Worm (Caenorhabditis elegans) whole organism, early embryonic: ENCODE results near the gene srw-102.
A peak's percentile ranks its signal among the peaks of the same experiment; 100 is the strongest.

Experiments
- B0310.2 ChIP-seq: sonication (generic microtip); optimal IDR thresholded peaks from 2 replicates; lab custom pipeline; 2016; ENCODE audit warnings: mild to moderate bottlenecking, missing genetic modification characterization, missing compliant biosample characterization
- F13C5.2 ChIP-seq: sonication (generic microtip); optimal IDR thresholded peaks from 2 replicates; lab custom pipeline; 2017; ENCODE audit warnings: mild to moderate bottlenecking, missing genetic modification characterization, inconsistent platforms, missing compliant biosample characterization
- aly-1 ChIP-seq: sonication (generic microtip); optimal IDR thresholded peaks from 2 replicates; lab custom pipeline; 2016; ENCODE audit warnings: missing genetic modification characterization, missing compliant biosample characterization
- ama-1 ChIP-seq: fragments of 150-350 bp; optimal IDR thresholded peaks from 2 replicates; lab custom pipeline; 2014
- ceh-13 ChIP-seq: fragments of 200-800 bp; sonication (Bioruptor generic); optimal IDR thresholded peaks from 2 replicates; lab custom pipeline; 2018; ENCODE audit warnings: mild to moderate bottlenecking, missing genetic modification characterization, missing compliant biosample characterization
- ceh-36 ChIP-seq: sonication (generic microtip); optimal IDR thresholded peaks from 2 replicates; lab custom pipeline; 2016; ENCODE audit warnings: missing genetic modification characterization, inconsistent platforms, missing compliant biosample characterization
- ets-7 ChIP-seq: sonication (generic microtip); optimal IDR thresholded peaks from 2 replicates; lab custom pipeline; 2016; ENCODE audit warnings: missing genotype, missing genetic modification characterization, missing compliant biosample characterization
- flt-1 ChIP-seq: fragments of 200-800 bp; sonication (Bioruptor generic); IDR thresholded peaks from 2 replicates; pipeline ENCODE4 v1.3.6; 2022; ENCODE audit warnings: missing genetic modification characterization, missing compliant biosample characterization
- hmbx-1 ChIP-seq: sonication (generic microtip); optimal IDR thresholded peaks from 2 replicates; lab custom pipeline; 2016; ENCODE audit warnings: mild to moderate bottlenecking, missing genetic modification characterization, missing compliant biosample characterization
- hmg-4 ChIP-seq: fragments of 200-800 bp; sonication (Bioruptor generic); optimal IDR thresholded peaks from 2 replicates; lab custom pipeline; 2018; ENCODE audit warnings: mild to moderate bottlenecking, missing genetic modification characterization, missing compliant biosample characterization
- hnd-1 ChIP-seq: sonication (generic microtip); optimal IDR thresholded peaks from 2 replicates; lab custom pipeline; 2016; ENCODE audit warnings: missing genetic modification characterization, missing compliant biosample characterization
- pes-1 ChIP-seq: fragments of 200-800 bp; sonication (Bioruptor generic); IDR thresholded peaks from 2 replicates; pipeline ENCODE4 v1.3.6; 2022; ENCODE audit warnings: missing genetic modification reagents, missing genetic modification characterization, missing compliant biosample characterization
- scrt-1 ChIP-seq: fragments of 200-800 bp; sonication (Bioruptor generic); IDR thresholded peaks from 2 replicates; pipeline ENCODE4 v1.3.6; 2022; ENCODE audit warnings: missing genetic modification characterization, missing compliant biosample characterization
- sea-1 ChIP-seq: fragments of 200-800 bp; sonication (Bioruptor generic); conservative IDR thresholded peaks from 2 replicates; pipeline ENCODE4 v1.3.6; 2022; ENCODE audit warnings: missing genetic modification characterization, missing compliant biosample characterization
- tbx-11 ChIP-seq: fragments of 200-800 bp; sonication (Bioruptor generic); IDR thresholded peaks from 2 replicates; pipeline ENCODE4 v1.3.6; 2022; ENCODE audit warnings: missing genetic modification characterization, missing compliant biosample characterization
- tbx-37 ChIP-seq: fragments of 200-800 bp; sonication (Bioruptor generic); conservative IDR thresholded peaks from 2 replicates; pipeline ENCODE4 v1.3.6; 2022; ENCODE audit warnings: missing genetic modification reagents, missing genetic modification characterization, missing compliant biosample characterization
- tra-4 ChIP-seq: sonication (generic microtip); optimal IDR thresholded peaks from 2 replicates; lab custom pipeline; 2017; ENCODE audit warnings: missing genetic modification characterization, missing compliant biosample characterization

The srw-102 gene

ce11 chrV:1725353-1725752, 5.3 kb downstream of the srw-102 start, which contains the start of gene sri-27:
sri-27 (plus strand) TSS chrV:1725653.
- no peak for TF ChIP-seq F13C5.2 (tag; lab: Kevin White, UChicago)
- no peak for TF ChIP-seq scrt-1 (GFP tag; lab: Robert Waterston, UW)
- no peak for TF ChIP-seq ceh-36 (tag; lab: Kevin White, UChicago)
- TF ChIP-seq ceh-13 (GFP tag; lab: Kevin White, UChicago), result no peak

DNA sequence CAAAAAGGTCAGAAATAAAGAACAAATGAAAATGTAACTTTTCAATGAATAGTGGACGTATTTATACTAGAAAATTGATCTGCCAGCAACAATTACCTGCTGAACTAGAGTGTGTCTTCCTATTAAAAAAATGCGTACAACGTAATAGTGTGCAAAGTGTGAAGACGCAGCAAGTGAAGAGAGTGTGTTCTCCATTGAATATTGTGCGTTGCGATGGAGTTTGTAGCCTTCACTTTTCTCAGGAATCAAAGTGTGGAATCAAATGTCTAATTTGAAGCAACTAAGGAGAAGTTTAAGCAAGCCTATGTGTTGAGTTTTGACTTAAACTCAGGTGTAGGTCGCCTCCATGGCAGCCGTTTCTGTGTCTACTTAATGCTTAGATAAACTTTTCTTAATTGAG, 11.9 kb downstream of the srw-102 start, which contains the start of gene gst-21:
Gene gst-21, minus strand, starts transcription at position 101 of the 400 bp plus-strand sequence.
- no peak for TF ChIP-seq tra-4
- no peak for TF ChIP-seq scrt-1 (GFP tag; lab: Robert Waterston, UW)
- no peak for TF ChIP-seq pes-1
- TF ChIP-seq aly-1 (tag; lab: Kevin White, UChicago), result no peak
- no peak for TF ChIP-seq tbx-37
- no peak for TF ChIP-seq sea-1 (GFP tag; lab: Robert Waterston, UW)
- TF ChIP-seq tbx-11, result no peak
- TF ChIP-seq ceh-13 (GFP tag; lab: Kevin White, UChicago), result no peak
- TF ChIP-seq hmbx-1 (tag; lab: Kevin White, UChicago), result no peak
- no peak for TF ChIP-seq B0310.2 (tag; lab: Kevin White, UChicago)

DNA sequence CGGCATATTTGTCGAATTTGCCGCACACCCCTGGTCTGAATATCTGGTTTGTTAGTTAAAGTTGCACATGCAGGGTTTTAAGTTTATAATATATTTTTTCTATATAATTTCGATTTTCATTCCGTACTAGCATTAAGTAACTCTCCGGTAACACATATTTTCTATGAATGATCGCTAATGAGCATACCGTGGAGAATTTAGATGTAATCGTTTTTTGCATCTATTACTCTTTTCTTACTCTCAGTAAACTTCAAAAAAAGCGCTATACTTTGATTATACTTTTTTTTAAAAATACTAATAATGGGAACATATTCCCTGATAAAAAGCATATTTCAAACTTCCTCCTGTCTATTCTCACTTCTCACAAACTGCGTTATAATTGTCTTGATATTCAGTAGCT, 14.5 kb downstream of the srw-102 start, which contains the start of gene str-160:
Gene str-160, plus strand, starts transcription at position 301 of the 400 bp plus-strand sequence.
- TF ChIP-seq hmg-4, result no peak
- TF ChIP-seq B0310.2 (tag; lab: Kevin White, UChicago), result no peak
- no peak for TF ChIP-seq aly-1 (tag; lab: Kevin White, UChicago)
- no peak for TF ChIP-seq pes-1
- TF ChIP-seq tra-4, result no peak
- no peak for TF ChIP-seq ceh-13 (GFP tag; lab: Kevin White, UChicago)
- TF ChIP-seq tbx-37, result no peak
- TF ChIP-seq tbx-11, result no peak
- no peak for TF ChIP-seq flt-1 (GFP tag; lab: Robert Waterston, UW)
- TF ChIP-seq F13C5.2 (tag; lab: Kevin White, UChicago), result no peak
- TF ChIP-seq hmbx-1 (tag; lab: Kevin White, UChicago), result no peak

ce11 chrV:1741074-1741473, 21.0 kb downstream of the srw-102 start, which contains the start of gene srab-25:
srab-25 (minus strand) TSS chrV:1741174.
- no peak for TF ChIP-seq tbx-11
- TF ChIP-seq hmbx-1 (tag; lab: Kevin White, UChicago), result no peak
- no peak for TF ChIP-seq flt-1 (GFP tag; lab: Robert Waterston, UW)
- no peak for TF ChIP-seq tra-4
- TF ChIP-seq ama-1 (lab: Kevin White, UChicago), result no peak
- no peak for TF ChIP-seq hmg-4
- no peak for TF ChIP-seq tbx-37
- TF ChIP-seq ets-7 (tag; lab: Kevin White, UChicago), result no peak
- no peak for TF ChIP-seq aly-1 (tag; lab: Kevin White, UChicago)
- TF ChIP-seq scrt-1 (GFP tag; lab: Robert Waterston, UW), result no peak
- TF ChIP-seq ceh-13 (GFP tag; lab: Kevin White, UChicago), result no peak
- TF ChIP-seq B0310.2 (tag; lab: Kevin White, UChicago), result no peak
- no peak for TF ChIP-seq ceh-36 (tag; lab: Kevin White, UChicago)
- TF ChIP-seq F13C5.2 (tag; lab: Kevin White, UChicago), result no peak
- no peak for TF ChIP-seq hnd-1 (tag; lab: Kevin White, UChicago)

DNA sequence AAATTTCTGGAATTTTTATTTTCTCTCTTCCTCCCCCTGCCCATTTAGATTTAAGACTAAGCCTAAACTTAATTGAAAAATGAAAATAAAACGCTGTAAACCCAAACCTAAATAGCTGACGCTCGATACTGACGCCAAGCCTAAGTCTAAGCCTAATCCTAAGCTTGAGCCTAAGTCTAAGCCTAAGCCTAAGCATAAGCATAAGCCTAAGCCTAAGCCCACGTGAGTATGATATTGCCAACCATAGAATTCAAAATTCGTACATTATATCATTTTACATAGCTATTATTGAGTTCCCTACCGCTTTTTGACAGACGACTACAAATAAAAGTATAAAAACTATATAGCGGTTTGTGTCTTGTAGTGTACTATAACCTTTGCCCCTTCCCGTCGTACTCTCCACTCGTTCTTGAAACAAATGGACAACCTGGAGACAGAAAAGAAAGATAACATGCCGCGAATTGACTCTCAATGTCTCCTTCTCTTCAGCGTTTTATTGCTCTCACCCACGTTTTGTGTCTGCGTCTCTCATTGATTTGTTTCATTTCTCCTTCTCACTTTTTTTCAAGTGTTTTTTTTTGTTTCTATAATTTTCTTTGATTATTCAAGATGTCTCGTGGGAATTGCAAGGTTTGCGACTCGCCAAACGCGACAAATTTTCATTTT, 23.3 kb downstream of the srw-102 start, which contains the start of gene nhr-256:
Gene nhr-256, plus strand, starts transcription at position 567 of the 666 bp plus-strand sequence.
- no peak for TF ChIP-seq pes-1
- no peak for TF ChIP-seq hnd-1 (tag; lab: Kevin White, UChicago)
- no peak for TF ChIP-seq B0310.2 (tag; lab: Kevin White, UChicago)
- no peak for TF ChIP-seq sea-1 (GFP tag; lab: Robert Waterston, UW)
- no peak for TF ChIP-seq aly-1 (tag; lab: Kevin White, UChicago)
- peak; percentile 38 for TF ChIP-seq ceh-36 (tag; lab: Kevin White, UChicago)

DNA sequence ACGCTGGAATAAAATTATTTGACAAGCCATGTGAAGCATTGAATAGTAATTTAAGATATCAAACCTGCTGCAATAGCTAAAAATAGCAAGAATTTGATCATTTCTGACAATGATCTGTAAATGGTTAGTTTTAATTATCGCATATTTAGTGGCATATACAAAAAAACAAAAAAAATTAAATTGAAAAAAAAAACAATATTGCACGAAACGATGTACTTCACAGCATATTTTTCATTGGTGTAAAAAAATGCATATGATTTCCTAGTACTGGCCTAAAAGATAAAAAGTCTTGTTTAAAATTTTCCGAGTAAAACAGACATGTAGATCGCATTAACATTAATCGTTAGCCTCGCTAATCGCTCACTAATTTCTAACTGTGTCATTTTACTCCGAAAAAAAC, 29.0 kb downstream of the srw-102 start, which contains the start of gene ZK697.8:
Gene ZK697.8, minus strand, starts transcription at position 101 of the 400 bp plus-strand sequence.
- TF ChIP-seq hmg-4, result no peak

ce11 chrV:1751449-1751848, 31.4 kb downstream of the srw-102 start, which contains the start of gene srh-199:
srh-199 (minus strand) TSS chrV:1751549.
- TF ChIP-seq hmg-4, result no peak

DNA sequence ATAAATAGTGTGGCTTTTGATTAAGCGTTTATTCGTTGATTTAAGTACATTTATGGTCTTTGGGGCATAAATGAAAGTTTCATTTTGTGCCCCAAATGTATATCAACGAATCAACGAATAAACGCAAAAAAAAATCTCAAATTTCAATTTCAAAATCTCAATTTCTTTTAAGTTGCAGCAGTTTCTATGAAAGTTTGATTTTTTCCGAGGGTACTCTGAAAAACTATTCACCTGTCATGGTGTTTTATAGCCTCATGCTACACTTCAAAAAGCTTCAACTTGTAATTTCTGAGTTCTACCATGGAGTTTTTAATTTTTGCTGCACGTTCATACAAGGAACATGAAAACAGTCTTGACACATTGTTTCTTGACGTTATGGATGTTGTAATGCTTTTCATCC, 32.5 kb downstream of the srw-102 start, which contains the start of gene ZK697.1:
Gene ZK697.1, plus strand, starts transcription at position 301 of the 400 bp plus-strand sequence.
- TF ChIP-seq F13C5.2 (tag; lab: Kevin White, UChicago) (no peak), tra-4 (no peak), pes-1 (no peak), ets-7 (tag; lab: Kevin White, UChicago) (no peak), flt-1 (GFP tag; lab: Robert Waterston, UW) (no peak), ceh-36 (tag; lab: Kevin White, UChicago) (no peak), tbx-11 (no peak)

- no peak for TF ChIP-seq hnd-1 (tag; lab: Kevin White, UChicago)
- TF ChIP-seq ama-1 (lab: Kevin White, UChicago), result no peak
- no peak for TF ChIP-seq B0310.2 (tag; lab: Kevin White, UChicago)
- TF ChIP-seq ceh-36 (tag; lab: Kevin White, UChicago), result no peak
- TF ChIP-seq aly-1 (tag; lab: Kevin White, UChicago), result no peak
- no peak for TF ChIP-seq ets-7 (tag; lab: Kevin White, UChicago)
- no peak for TF ChIP-seq ceh-13 (GFP tag; lab: Kevin White, UChicago)
- TF ChIP-seq tra-4, result no peak
- no peak for TF ChIP-seq tbx-11
- TF ChIP-seq hmbx-1 (tag; lab: Kevin White, UChicago), result no peak
- no peak for TF ChIP-seq F13C5.2 (tag; lab: Kevin White, UChicago)
- TF ChIP-seq flt-1 (GFP tag; lab: Robert Waterston, UW), result no peak
- TF ChIP-seq scrt-1 (GFP tag; lab: Robert Waterston, UW), result no peak
Measured at ce11 chrV:1755589-1755988, 35.6 kb downstream of the srw-102 start, which contains the start of gene ZK697.14. ZK697.14 (minus strand) TSS chrV:1755689.
